Fruit fly (Drosophila melanogaster): ENCODE results near the gene CG5758.

DNA sequence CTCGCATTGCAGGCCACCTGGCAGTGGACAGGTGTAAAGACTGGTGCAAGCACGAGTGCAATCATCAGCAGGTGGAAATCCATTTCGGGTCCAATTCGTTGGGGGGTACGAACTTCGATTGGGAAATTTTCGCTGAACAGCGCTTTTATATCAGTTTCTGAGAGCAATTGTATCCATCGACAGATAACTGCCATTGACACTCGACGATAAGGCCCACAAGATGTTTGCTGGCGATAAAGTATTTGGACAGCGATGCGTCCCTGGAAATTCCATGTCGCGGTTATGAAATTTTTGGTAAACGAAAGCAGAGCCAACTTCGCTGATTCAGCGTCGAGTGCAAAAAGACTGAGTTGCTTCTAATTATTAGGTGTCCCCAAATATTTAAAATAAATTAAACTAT, 27.6 kb upstream of the CG5758 start, which contains the start of gene CG15153:
- TF ChIP-seq CG4318 (GFP tag; optimal IDR thresholded peaks at IDR 0.05) (no peak), Gug (GFP tag; IDR thresholded peaks at IDR 0.05) (no peak), CG32006 (GFP tag; optimal IDR thresholded peaks at IDR 0.05) (no peak), CG15336 (GFP tag; IDR thresholded peaks at IDR 0.05) (no peak), spab (GFP tag; optimal IDR thresholded peaks at IDR 0.05) (no peak), dac (GFP tag; optimal IDR thresholded peaks at IDR 0.05) (no peak)

All from whole organism, prepupa.